Worm (Caenorhabditis elegans): ENCODE results near the gene K04E7.1.

ce11 chrX:6499736-6500135 is 37.9 kb downstream of the K04E7.1 start, which contains the start of gene actl-1:
- TF ChIP-seq unc-39 (tag; optimal IDR thresholded peaks at IDR 0.05): no peak
- TF ChIP-seq ham-2 (GFP tag; optimal IDR thresholded peaks at IDR 0.05): no peak
- TF ChIP-seq pha-4 (tag; optimal IDR thresholded peaks at IDR 0.05): no peak
- TF ChIP-seq nhr-28 (tag; optimal IDR thresholded peaks at IDR 0.05): no peak
- TF ChIP-seq lsy-2 (tag; optimal IDR thresholded peaks at IDR 0.05): no peak
- no peak for TF ChIP-seq mep-1 (tag; optimal IDR thresholded peaks at IDR 0.05)
- no peak for TF ChIP-seq ces-1 (GFP tag; optimal IDR thresholded peaks at IDR 0.05)

Data from whole organism, mixed stage, embryonic.